Fruit fly (Drosophila melanogaster): Measurements from ENCODE around the gene Gs1.

Gene Gs1

DNA sequence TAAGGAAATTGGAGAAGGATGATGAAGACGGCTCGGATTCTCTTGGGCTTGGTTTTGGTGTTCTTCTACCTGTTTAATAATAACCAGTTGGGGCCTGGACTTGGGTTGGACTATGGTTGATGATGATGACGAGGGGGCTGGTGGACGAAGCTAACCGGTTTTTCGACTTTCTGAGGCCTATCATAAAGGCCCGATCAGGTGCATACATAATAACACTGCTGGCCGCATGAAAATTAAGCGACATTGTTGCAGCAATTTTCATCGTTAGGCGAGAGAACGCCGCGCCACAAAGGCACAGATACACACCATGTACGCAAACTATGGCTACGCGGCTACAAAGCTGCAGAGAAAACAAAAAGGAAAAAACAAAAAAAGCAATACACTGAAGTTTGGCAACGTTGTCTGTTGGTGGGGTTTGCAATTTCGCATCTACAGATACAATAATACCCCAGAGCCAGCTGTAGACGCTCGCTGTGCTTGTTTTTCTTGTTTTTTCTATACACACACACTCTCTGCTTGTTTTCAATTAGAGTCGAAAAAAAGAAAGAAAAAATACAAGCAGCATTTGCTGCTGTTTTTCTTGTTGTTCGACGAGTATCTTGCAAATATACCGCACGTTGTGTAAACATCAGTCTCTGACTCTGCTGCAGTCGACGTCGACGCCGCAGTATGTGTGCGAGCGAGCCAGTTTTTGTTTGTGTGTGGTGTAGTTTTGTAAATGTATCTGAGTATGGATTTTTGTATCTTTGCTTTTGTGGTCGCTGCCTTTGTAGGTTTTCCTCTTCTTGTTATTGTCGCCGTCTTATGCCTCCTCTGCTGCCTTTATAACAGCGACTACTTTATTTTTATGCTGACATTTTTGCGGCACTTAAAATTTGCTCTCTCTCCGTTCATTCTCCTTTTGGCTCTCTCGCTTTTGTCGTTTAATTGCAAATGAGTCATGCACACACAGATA lies 34.5 kb downstream of the Gs1 start (continued):
- no peak for TF ChIP-seq cas (GFP tag; IDR thresholded peaks at IDR 0.05)
- TF ChIP-seq CG3847 (GFP tag; IDR thresholded peaks at IDR 0.05), result no peak
- TF ChIP-seq CG18262 (tag; optimal IDR thresholded peaks at IDR 0.05), result peak; percentile 54
- TF ChIP-seq CG7987 (GFP tag; optimal IDR thresholded peaks at IDR 0.05), result peak; percentile 92
- TF ChIP-seq CG10274 (GFP tag; optimal IDR thresholded peaks at IDR 0.05), result peak; percentile 55
- no peak for TF ChIP-seq CG7372 (GFP tag; IDR thresholded peaks at IDR 0.05)
- no peak for TF ChIP-seq CG8944 (GFP tag; optimal IDR thresholded peaks at IDR 0.05)
- peak; percentile 91 for TF ChIP-seq CG6813 (GFP tag; optimal IDR thresholded peaks at IDR 0.05)
- no peak for TF ChIP-seq hkb (optimal IDR thresholded peaks at IDR 0.05)
- TF ChIP-seq hkb (GFP tag; IDR thresholded peaks at IDR 0.05), result no peak
- TF ChIP-seq CG6175 (GFP tag; IDR thresholded peaks at IDR 0.05), result no peak
- no peak for TF ChIP-seq CG4820 (GFP tag; optimal IDR thresholded peaks at IDR 0.05)
- TF ChIP-seq CG10267 (tag; optimal IDR thresholded peaks at IDR 0.05), result peak; percentile 26
- no peak for TF ChIP-seq CG9609 (GFP tag; optimal IDR thresholded peaks at IDR 0.05)
- no peak for TF ChIP-seq Usf (GFP tag; optimal IDR thresholded peaks at IDR 0.05)
- TF ChIP-seq CG15073 (GFP tag; optimal IDR thresholded peaks at IDR 0.05), result no peak
- TF ChIP-seq Hey (tag; optimal IDR thresholded peaks at IDR 0.05), result peak; percentile 82
- peak; percentile 74 for TF ChIP-seq eyg (GFP tag; optimal IDR thresholded peaks at IDR 0.05)
- TF ChIP-seq bigmax (GFP tag; optimal IDR thresholded peaks at IDR 0.05), result peak; percentile 58
- TF ChIP-seq CG6254 (GFP tag; optimal IDR thresholded peaks at IDR 0.05), result peak; percentile 41
- no peak for TF ChIP-seq lmd (GFP tag; IDR thresholded peaks at IDR 0.05)
- TF ChIP-seq Awh (GFP tag; IDR thresholded peaks at IDR 0.05), result no peak
- peak in 2 of 3 experiments; percentile 38 to 76 for TF ChIP-seq Stat92E (GFP tag; optimal IDR thresholded peaks at IDR 0.05)
- TF ChIP-seq scrt (GFP tag; optimal IDR thresholded peaks at IDR 0.05), result peak; percentile 84
- no peak for TF ChIP-seq stwl (tag; optimal IDR thresholded peaks at IDR 0.05)
- peak; percentile 64 for TF ChIP-seq CG2875 (GFP tag; optimal IDR thresholded peaks at IDR 0.05)
- no peak for TF ChIP-seq Dip2 (GFP tag; IDR thresholded peaks at IDR 0.05)
- no peak for TF ChIP-seq Deaf1 (tag; optimal IDR thresholded peaks at IDR 0.05)
- no peak for TF ChIP-seq Optix (GFP tag; IDR thresholded peaks at IDR 0.05)
- TF ChIP-seq pb (GFP tag; optimal IDR thresholded peaks at IDR 0.05), result peak; percentile 47
- peak in 1 of 2 experiments; percentile 61 for TF ChIP-seq Eip74EF (GFP tag; optimal IDR thresholded peaks at IDR 0.05)
- TF ChIP-seq Xrp1 (GFP tag; IDR thresholded peaks at IDR 0.05), result no peak
- TF ChIP-seq Neu2 (GFP tag; optimal IDR thresholded peaks at IDR 0.05; ENCODE audit: borderline replicate concordance), result no peak
- TF ChIP-seq CG34376 (GFP tag; optimal IDR thresholded peaks at IDR 0.05), result peak; percentile 97
- TF ChIP-seq Myb (GFP tag; optimal IDR thresholded peaks at IDR 0.05), result peak; percentile 47
- TF ChIP-seq CG32772 (GFP tag; IDR thresholded peaks at IDR 0.05), result no peak
- TF ChIP-seq hth (optimal IDR thresholded peaks at IDR 0.05), result no peak
- peak; percentile 72 for TF ChIP-seq Fer3 (tag; optimal IDR thresholded peaks at IDR 0.05)
- no peak for TF ChIP-seq Sin3A (optimal IDR thresholded peaks at IDR 0.05)
- peak in 1 of 2 experiments; percentile 50 for TF ChIP-seq chif (GFP tag; optimal IDR thresholded peaks at IDR 0.05)
- TF ChIP-seq chinmo (GFP tag; IDR thresholded peaks at IDR 0.05; ENCODE audit: partially characterized antibody), result no peak
- no peak for TF ChIP-seq CG7357 (GFP tag; IDR thresholded peaks at IDR 0.05)
- TF ChIP-seq CG1792 (GFP tag; optimal IDR thresholded peaks at IDR 0.05), result peak; percentile 78
- TF ChIP-seq bsh (GFP tag; optimal IDR thresholded peaks at IDR 0.05), result peak; percentile 43 to 100
- TF ChIP-seq CG13296 (GFP tag; optimal IDR thresholded peaks at IDR 0.05), result peak; percentile 96
- peak; percentile 59 for TF ChIP-seq CG1647 (GFP tag; optimal IDR thresholded peaks at IDR 0.05)
- peak; percentile 40 for TF ChIP-seq CG8089 (GFP tag; optimal IDR thresholded peaks at IDR 0.05)
- peak; percentile 59 for TF ChIP-seq CG10431 (GFP tag; optimal IDR thresholded peaks at IDR 0.05)
- TF ChIP-seq Bdp1 (GFP tag; optimal IDR thresholded peaks at IDR 0.05), result no peak

Measured in whole organism, embryonic.